Worm (Caenorhabditis elegans) whole organism, late embryonic: ENCODE results near the gene ifa-3.

Experiments
- C08G9.2 ChIP-seq: sonication (generic microtip); optimal IDR thresholded peaks from 2 replicates; lab custom pipeline; 2016; ENCODE audit warnings: mild to moderate bottlenecking, missing genetic modification characterization, moderate library complexity, missing compliant biosample characterization
- C38D4.7 ChIP-seq: fragments of 200-800 bp; sonication (Bioruptor generic); optimal IDR thresholded peaks from 2 replicates; lab custom pipeline; 2018; ENCODE audit warnings: mild to moderate bottlenecking, missing genetic modification characterization, moderate library complexity, missing compliant biosample characterization
- F13H6.1 ChIP-seq: sonication (generic microtip); optimal IDR thresholded peaks from 2 replicates; lab custom pipeline; 2016; ENCODE audit warnings: missing genetic modification characterization, missing compliant biosample characterization
- Y22D7AL.16 ChIP-seq: sonication (generic microtip); optimal IDR thresholded peaks from 2 replicates; lab custom pipeline; 2016; ENCODE audit warnings: missing genetic modification characterization, missing compliant biosample characterization
- ahr-1 ChIP-seq: sonication (generic microtip); optimal IDR thresholded peaks from 2 replicates; lab custom pipeline; 2016; ENCODE audit warnings: missing genetic modification characterization, missing compliant biosample characterization
- ama-1 ChIP-seq: fragments of 150-350 bp; optimal IDR thresholded peaks from 2 replicates; lab custom pipeline; 2014
- ceh-14 ChIP-seq: sonication (generic microtip); optimal IDR thresholded peaks from 2 replicates; lab custom pipeline; 2016; ENCODE audit warnings: missing genotype, missing genetic modification characterization, missing compliant biosample characterization
- ceh-30 ChIP-seq: fragments of 150-350 bp; optimal IDR thresholded peaks from 2 replicates; lab custom pipeline; 2014; ENCODE audit warnings: missing biosample characterization, missing genetic modification characterization
- ceh-31 ChIP-seq: sonication (generic microtip); optimal IDR thresholded peaks from 2 replicates; lab custom pipeline; 2016; ENCODE audit warnings: missing genetic modification characterization, missing compliant biosample characterization
- ceh-34 ChIP-seq: sonication (generic microtip); optimal IDR thresholded peaks from 2 replicates; lab custom pipeline; 2016; ENCODE audit warnings: mild to moderate bottlenecking, missing genetic modification characterization, missing compliant biosample characterization
- ceh-48 ChIP-seq: sonication (generic microtip); optimal IDR thresholded peaks from 2 replicates; lab custom pipeline; 2016; ENCODE audit warnings: missing genetic modification characterization, inconsistent platforms, missing compliant biosample characterization
- ceh-6 ChIP-seq: fragments of 200-800 bp; sonication (Bioruptor generic); optimal IDR thresholded peaks from 2 replicates; lab custom pipeline; 2018; ENCODE audit warnings: mild to moderate bottlenecking, missing genetic modification characterization, missing compliant biosample characterization
- ceh-9 ChIP-seq: sonication (generic microtip); optimal IDR thresholded peaks from 2 replicates; lab custom pipeline; 2016; ENCODE audit warnings: mild to moderate bottlenecking, missing genetic modification characterization, inconsistent platforms, missing compliant biosample characterization
- che-1 ChIP-seq: sonication (generic microtip); optimal IDR thresholded peaks from 2 replicates; lab custom pipeline; 2016; ENCODE audit warnings: mild to moderate bottlenecking, missing genetic modification characterization, missing compliant biosample characterization
- dmd-4 ChIP-seq: sonication (generic microtip); optimal IDR thresholded peaks from 2 replicates; lab custom pipeline; 2016; ENCODE audit warnings: borderline replicate concordance, missing genetic modification characterization, missing compliant biosample characterization
- dve-1 ChIP-seq: sonication (generic microtip); optimal IDR thresholded peaks from 2 replicates; lab custom pipeline; 2017; ENCODE audit warnings: antibody characterized with exemption, mild to moderate bottlenecking, missing genetic modification characterization, missing compliant biosample characterization
- elt-2 ChIP-seq: sonication (generic microtip); optimal IDR thresholded peaks from 2 replicates; lab custom pipeline; 2016; ENCODE audit warnings: missing genetic modification reagents, missing genetic modification characterization, missing compliant biosample characterization
- elt-4 ChIP-seq: sonication (generic microtip); optimal IDR thresholded peaks from 2 replicates; lab custom pipeline; 2016; ENCODE audit warnings: missing genetic modification characterization, missing compliant biosample characterization
- fax-1 ChIP-seq: sonication (generic microtip); optimal IDR thresholded peaks from 2 replicates; lab custom pipeline; 2016; ENCODE audit warnings: missing genotype, missing genetic modification characterization, missing compliant biosample characterization
- fkh-6 ChIP-seq: sonication (generic microtip); optimal IDR thresholded peaks from 2 replicates; lab custom pipeline; 2016; ENCODE audit warnings: missing genetic modification characterization, missing compliant biosample characterization
- gmeb-2 ChIP-seq: sonication (generic microtip); optimal IDR thresholded peaks from 2 replicates; lab custom pipeline; 2016; ENCODE audit warnings: missing genetic modification characterization, inconsistent platforms, missing compliant biosample characterization
- hlh-15 ChIP-seq: sonication (generic microtip); optimal IDR thresholded peaks from 2 replicates; lab custom pipeline; 2016; ENCODE audit warnings: missing genetic modification characterization, missing compliant biosample characterization
- hlh-6 ChIP-seq: sonication (generic microtip); optimal IDR thresholded peaks from 2 replicates; lab custom pipeline; 2016; ENCODE audit warnings: missing genotype, missing genetic modification characterization, missing compliant biosample characterization
- lin-11 ChIP-seq: fragments of 200-800 bp; sonication (Bioruptor generic); optimal IDR thresholded peaks from 2 replicates; lab custom pipeline; 2018; ENCODE audit warnings: mild to moderate bottlenecking, missing genetic modification characterization, missing compliant biosample characterization
- nfya-1 ChIP-seq: sonication (generic microtip); optimal IDR thresholded peaks from 2 replicates; lab custom pipeline; 2017; ENCODE audit warnings: missing genetic modification characterization, mild to moderate bottlenecking, missing compliant biosample characterization, antibody characterized with exemption, moderate library complexity
- nhr-11 ChIP-seq: fragments of 150-350 bp; optimal IDR thresholded peaks from 2 replicates; lab custom pipeline; 2014; ENCODE audit warnings: missing biosample characterization, missing genetic modification characterization
- npax-4 ChIP-seq: sonication (generic microtip); optimal IDR thresholded peaks from 2 replicates; lab custom pipeline; 2016; ENCODE audit warnings: missing genetic modification characterization, missing compliant biosample characterization
- pag-3 ChIP-seq: sonication (generic microtip); optimal IDR thresholded peaks from 2 replicates; lab custom pipeline; 2016; ENCODE audit warnings: missing compliant biosample characterization, missing genetic modification characterization, borderline replicate concordance
- pax-1 ChIP-seq: fragments of 150-350 bp; optimal IDR thresholded peaks from 2 replicates; lab custom pipeline; 2014; ENCODE audit warnings: missing biosample characterization, missing genetic modification characterization
- pha-2 ChIP-seq: sonication (generic microtip); optimal IDR thresholded peaks from 2 replicates; lab custom pipeline; 2017; ENCODE audit warnings: mild to moderate bottlenecking, missing genetic modification characterization, missing compliant biosample characterization
- pqm-1 ChIP-seq: sonication (generic microtip); optimal IDR thresholded peaks from 2 replicates; lab custom pipeline; 2016; ENCODE audit warnings: missing genetic modification characterization, missing compliant biosample characterization
- sdc-2 ChIP-seq: sonication (generic microtip); optimal IDR thresholded peaks from 2 replicates; lab custom pipeline; 2016; ENCODE audit warnings: missing genotype, missing genetic modification characterization, missing compliant biosample characterization
- sox-4 ChIP-seq: sonication (generic microtip); optimal IDR thresholded peaks from 2 replicates; lab custom pipeline; 2017; ENCODE audit warnings: mild to moderate bottlenecking, missing genetic modification characterization, inconsistent platforms, missing compliant biosample characterization
- unc-3 ChIP-seq, 2 experiments: fragments of 200-800 bp in 1 of 2; sonication (Bioruptor generic) in 1 of 2; sonication (generic microtip) in 1 of 2; conservative IDR thresholded peaks in 1 of 2; optimal IDR thresholded peaks in 1 of 2; 2 replicates each; pipeline versions ENCODE4 v1.3.6 to Lab custom; 2016 to 2022; ENCODE audit warnings: missing compliant biosample characterization in 2 of 2, missing genetic modification characterization in 2 of 2, missing genetic modification reagents in 1 of 2
- unc-55 ChIP-seq: sonication (generic microtip); optimal IDR thresholded peaks from 2 replicates; lab custom pipeline; 2017; ENCODE audit warnings: missing biosample characterization, missing genetic modification reagents, missing genetic modification characterization
- ztf-16 ChIP-seq: sonication (generic microtip); optimal IDR thresholded peaks from 2 replicates; lab custom pipeline; 2017; ENCODE audit warnings: missing genetic modification characterization, missing compliant biosample characterization

The ifa-3 gene

ce11 chrX:16263287-16263686, 6.6 kb downstream of the ifa-3 start:
- no peak for TF ChIP-seq che-1 (tag; lab: Kevin White, UChicago)
- TF ChIP-seq elt-4 (tag; lab: Kevin White, UChicago), result no peak
- no peak for TF ChIP-seq sdc-2 (tag; lab: Kevin White, UChicago)

- TF ChIP-seq fax-1 (tag; lab: Kevin White, UChicago) (no peak), elt-2 (peak; percentile 66)
- TF ChIP-seq, all 69 proteins: peak for 1
Observed at ce11 chrX:16261993-16262392, 7.9 kb downstream of the ifa-3 start, which contains the start of gene sgk-1. Gene sgk-1, minus strand, starts transcription at chrX:16262122.

- TF ChIP-seq nhr-11 (tag; lab: Kevin White, UChicago), result no peak
- TF ChIP-seq elt-2, result peak; percentile 32
Observed at ce11 chrX:16260077-16260476, 9.8 kb downstream of the ifa-3 start.

- TF ChIP-seq ama-1 (lab: Kevin White, UChicago), result no peak
Observed at ce11 chrX:16258503-16258902, 11.4 kb downstream of the ifa-3 start.

ce11 chrX:16250679-16251078, 19.2 kb downstream of the ifa-3 start, which contains the start of gene W10G6.6:
Gene W10G6.6, minus strand, starts transcription at chrX:16250779.
- TF ChIP-seq nfya-1 (no peak), ceh-30 (tag; lab: Kevin White, UChicago) (no peak), fax-1 (tag; lab: Kevin White, UChicago) (no peak), F13H6.1 (tag; lab: Kevin White, UChicago) (no peak), npax-4 (tag; lab: Kevin White, UChicago) (no peak), unc-55 (no peak), lin-11 (tag; lab: Kevin White, UChicago) (no peak), pha-2 (tag; lab: Kevin White, UChicago) (no peak), dmd-4 (no peak), nhr-11 (tag; lab: Kevin White, UChicago) (no peak), unc-3 (GFP tag; conservative IDR thresholded peaks at IDR 0.05; lab: Robert Waterston, UW) (no peak), unc-3 (tag; optimal IDR thresholded peaks at IDR 0.05; lab: Kevin White, UChicago) (no peak), ceh-34 (tag; lab: Kevin White, UChicago) (no peak), pqm-1 (tag; lab: Kevin White, UChicago) (no peak), ahr-1 (tag; lab: Kevin White, UChicago) (no peak), elt-4 (tag; lab: Kevin White, UChicago) (no peak), C38D4.7 (GFP tag; lab: Kevin White, UChicago) (no peak), dve-1 (no peak), Y22D7AL.16 (no peak), fkh-6 (no peak), pag-3 (no peak)

ce11 chrX:16244764-16245244, 25.1 kb downstream of the ifa-3 start, which contains the start of gene W10G6.1:
Gene W10G6.1, plus strand, starts transcription at chrX:16245194.
- TF ChIP-seq nfya-1 (no peak), ceh-14 (tag; lab: Kevin White, UChicago) (no peak), sox-4 (no peak), C08G9.2 (tag; lab: Kevin White, UChicago) (no peak), ztf-16 (no peak), ceh-6 (GFP tag; lab: Kevin White, UChicago) (no peak), unc-55 (no peak), ceh-48 (tag; lab: Kevin White, UChicago) (no peak), dmd-4 (no peak), fkh-6 (no peak), pax-1 (tag; lab: Kevin White, UChicago) (no peak), gmeb-2 (tag; lab: Kevin White, UChicago) (no peak), hlh-15 (tag; lab: Kevin White, UChicago) (no peak), ceh-31 (no peak), ceh-9 (tag; lab: Kevin White, UChicago) (no peak), hlh-6 (tag; lab: Kevin White, UChicago) (no peak)
